Worm (Caenorhabditis elegans): ENCODE data around the gene idpc-4.

DNA sequence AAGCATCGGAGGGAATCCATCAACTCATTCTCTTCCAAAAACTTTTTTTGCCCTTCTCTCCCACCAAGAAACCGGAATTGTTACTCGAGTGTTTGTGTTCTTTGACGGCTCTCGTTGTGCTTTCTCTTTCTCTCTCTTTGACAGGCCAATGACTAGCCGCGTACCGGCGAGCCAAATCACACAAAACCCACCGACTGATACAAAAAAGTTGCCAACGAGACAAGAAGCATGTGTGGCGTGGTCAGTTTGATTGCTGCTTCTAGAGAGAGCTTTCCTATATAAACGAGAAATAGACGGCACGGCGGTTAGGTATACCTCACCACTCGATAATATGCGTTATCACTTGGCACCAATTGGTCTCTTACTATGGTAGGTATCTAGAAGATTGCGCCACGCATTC is 9.5 kb upstream of the idpc-4 start, which contains the start of gene pqn-63:
- TF ChIP-seq dao-5 (tag; optimal IDR thresholded peaks at IDR 0.05), result no peak
- TF ChIP-seq him-1 (tag; optimal IDR thresholded peaks at IDR 0.05), result no peak
- no peak for TF ChIP-seq W03F9.2 (tag; optimal IDR thresholded peaks at IDR 0.05)
